Fruit fly (Drosophila melanogaster) whole organism, prepupa: Measurements from ENCODE around the gene Fit2.

Experiments used
- CG11762 ChIP-seq: fragments of 200-800 bp; sonication (Bioruptor generic); optimal IDR thresholded peaks from 3 replicates; lab custom pipeline; 2016; ENCODE audit warnings: missing biosample characterization, missing genetic modification characterization; ENCODE audit not compliant: insufficient read depth
- CG34406 ChIP-seq: fragments of 200-800 bp; sonication (Bioruptor generic); optimal IDR thresholded peaks from 3 replicates; lab custom pipeline; 2016; ENCODE audit warnings: missing biosample characterization, missing genetic modification characterization
- CG6854 ChIP-seq: fragments of 200-800 bp; sonication (Bioruptor generic); optimal IDR thresholded peaks from 2 replicates; lab custom pipeline; 2017; ENCODE audit warnings: missing biosample characterization, mild to moderate bottlenecking, missing genetic modification characterization
- CG8319 ChIP-seq: fragments of 200-800 bp; sonication (Bioruptor generic); optimal IDR thresholded peaks from 3 replicates; lab custom pipeline; 2016; ENCODE audit warnings: missing biosample characterization, missing genetic modification characterization
- CG8632 ChIP-seq: fragments of 200-800 bp; sonication (Bioruptor generic); optimal IDR thresholded peaks from 3 replicates; lab custom pipeline; 2016; ENCODE audit warnings: missing biosample characterization, missing genetic modification characterization
- CG9139 ChIP-seq: fragments of 200-800 bp; sonication (Bioruptor generic); optimal IDR thresholded peaks from 3 replicates; lab custom pipeline; 2017; ENCODE audit warnings: missing biosample characterization, mild to moderate bottlenecking, missing genetic modification characterization
- Eip78C ChIP-seq: fragments of 200-800 bp; sonication (Bioruptor generic); peaks from one replicate; lab custom pipeline; 2016; ENCODE audit warnings: missing biosample characterization, missing genetic modification characterization
- Gug ChIP-seq: fragments of 200-800 bp; sonication (Bioruptor generic); IDR thresholded peaks from 2 replicates; pipeline ENCODE4 v1.3.6; 2022; ENCODE audit warnings: missing biosample characterization, missing genetic modification characterization
- Hr39 ChIP-seq: fragments of 200-800 bp; sonication (Bioruptor generic); optimal IDR thresholded peaks from 2 replicates; lab custom pipeline; 2016; ENCODE audit warnings: missing biosample characterization, missing genetic modification characterization
- OdsH ChIP-seq: fragments of 200-800 bp; sonication (Bioruptor generic); optimal IDR thresholded peaks from 3 replicates; lab custom pipeline; 2016; ENCODE audit warnings: missing biosample characterization, missing genetic modification characterization
- dsx ChIP-seq: fragments of 200-800 bp; optimal IDR thresholded peaks from 3 replicates; lab custom pipeline; 2019; ENCODE audit warnings: missing biosample characterization, mild to moderate bottlenecking, missing genetic modification characterization, moderate library complexity; ENCODE audit not compliant: poor library complexity, severe bottlenecking
- eg ChIP-seq: fragments of 200-800 bp; sonication (Bioruptor generic); IDR thresholded peaks from 3 replicates; pipeline ENCODE4 v1.3.6; 2022; ENCODE audit warnings: missing biosample characterization, missing genetic modification characterization
- fd59A ChIP-seq: fragments of 200-800 bp; sonication (Bioruptor generic); optimal IDR thresholded peaks from 2 replicates; lab custom pipeline; 2017; ENCODE audit warnings: missing biosample characterization, mild to moderate bottlenecking, missing genetic modification characterization, missing genetic modification reagents

- TF ChIP-seq dsx (GFP tag; lab: Kevin White, UChicago): peak; percentile 41
- TF ChIP-seq CG11762 (GFP tag; lab: Kevin White, UChicago): peak; percentile 25
- peak; percentile 26; the same call in 1 of the 2 replicates for TF ChIP-seq Gug (GFP tag; lab: Robert Waterston, UW)
- peak; percentile 48 for TF ChIP-seq Hr39 (GFP tag; lab: Kevin White, UChicago)
- peak; percentile 75 for TF ChIP-seq eg
- TF ChIP-seq CG8319 (GFP tag; lab: Kevin White, UChicago): peak; percentile 29
- peak; percentile 43 for TF ChIP-seq CG34406 (GFP tag; lab: Kevin White, UChicago)
- peak; percentile 62 for TF ChIP-seq OdsH (GFP tag; lab: Kevin White, UChicago)
- no peak for TF ChIP-seq CG9139 (GFP tag; lab: Kevin White, UChicago)
- TF ChIP-seq Eip78C: peak; percentile 88
- no peak for TF ChIP-seq CG6854
- TF ChIP-seq fd59A: peak; percentile 22
- TF ChIP-seq CG8632: peak; percentile 57
These were observed 17.1 kb upstream of the Fit2 start for dm6 chr3L:17007041-17007471.
